Worm (Caenorhabditis elegans) whole organism, L4 larva: Measurements from ENCODE around the gene F33C8.4.
A peak's percentile ranks its signal among the peaks of the same experiment; 100 is the strongest.

Source experiments
- D1046.2 ChIP-seq: fragments of 200-800 bp; sonication (Bioruptor generic); IDR thresholded peaks from 2 replicates; pipeline ENCODE4 v1.3.6; 2022; ENCODE audit warnings: missing genetic modification characterization, missing compliant biosample characterization
- F10B5.3 ChIP-seq: sonication (generic microtip); optimal IDR thresholded peaks from 2 replicates; lab custom pipeline; 2016; ENCODE audit warnings: mild to moderate bottlenecking, missing genetic modification characterization, missing compliant biosample characterization
- F44E2.7 ChIP-seq: fragments of 200-800 bp; sonication (Bioruptor generic); IDR thresholded peaks from 2 replicates; pipeline ENCODE4 v2.1.2; 2022; ENCODE audit warnings: missing genetic modification characterization, missing compliant biosample characterization
- aha-1 ChIP-seq: fragments of 150-350 bp; peaks from one replicate; lab custom pipeline; 2014; ENCODE audit warnings: missing biosample characterization, missing genetic modification characterization
- aly-2 ChIP-seq: sonication (generic microtip); optimal IDR thresholded peaks from 2 replicates; lab custom pipeline; 2018; ENCODE audit warnings: missing biosample characterization, missing genetic modification characterization
- ceh-20 ChIP-seq: fragments of 200-800 bp; sonication (Bioruptor generic); IDR thresholded peaks from 2 replicates; pipeline ENCODE4 v1.3.6; 2022; ENCODE audit warnings: missing genetic modification reagents, missing genetic modification characterization, missing compliant biosample characterization
- ceh-44 ChIP-seq: fragments of 200-800 bp; sonication (Bioruptor generic); IDR thresholded peaks from 2 replicates; pipeline ENCODE4 v1.3.6; 2022; ENCODE audit warnings: missing genetic modification reagents, missing genetic modification characterization, missing compliant biosample characterization
- ceh-62 ChIP-seq: sonication (generic microtip); optimal IDR thresholded peaks from 2 replicates; lab custom pipeline; 2017; ENCODE audit warnings: missing biosample characterization, missing genetic modification characterization
- ceh-82 ChIP-seq: sonication (generic microtip); optimal IDR thresholded peaks from 2 replicates; lab custom pipeline; 2017; ENCODE audit warnings: missing biosample characterization, missing genetic modification characterization
- ctbp-1 ChIP-seq: fragments of 200-800 bp; sonication (Bioruptor generic); IDR thresholded peaks from 2 replicates; pipeline ENCODE4 v1.3.6; 2022; ENCODE audit warnings: missing genetic modification reagents, missing genetic modification characterization, missing compliant biosample characterization
- daf-12 ChIP-seq: fragments of 150-350 bp; optimal IDR thresholded peaks from 2 replicates; lab custom pipeline; 2014; ENCODE audit warnings: missing biosample characterization, missing genetic modification reagents, missing genetic modification characterization
- daf-16 ChIP-seq, 3 experiments: sonication (generic microtip); optimal IDR thresholded peaks; 2 replicates each; lab custom pipeline; 2016 to 2017; ENCODE audit warnings: missing genetic modification characterization in 3 of 3, missing genetic modification reagents in 3 of 3, mild to moderate bottlenecking in 2 of 3, missing compliant biosample characterization in 2 of 3, missing biosample characterization in 1 of 3, moderate library complexity in 1 of 3
- dmd-6 ChIP-seq: fragments of 200-800 bp; sonication (Bioruptor generic); IDR thresholded peaks from 2 replicates; pipeline ENCODE4 v1.3.6; 2022; ENCODE audit warnings: missing genetic modification reagents, missing genetic modification characterization, missing compliant biosample characterization
- dmd-8 ChIP-seq: fragments of 200-800 bp; sonication (Bioruptor generic); IDR thresholded peaks from 2 replicates; pipeline ENCODE4 v1.3.6; 2022; ENCODE audit warnings: missing genetic modification characterization, missing compliant biosample characterization
- dve-1 ChIP-seq: sonication (generic microtip); optimal IDR thresholded peaks from 2 replicates; lab custom pipeline; 2017; ENCODE audit warnings: antibody characterized with exemption, mild to moderate bottlenecking, missing genetic modification characterization, missing compliant biosample characterization; ENCODE audit not compliant: insufficient read depth
- hlh-30 ChIP-seq: sonication (generic microtip); optimal IDR thresholded peaks from 2 replicates; lab custom pipeline; 2017; ENCODE audit warnings: antibody characterized with exemption, mild to moderate bottlenecking, missing genetic modification characterization, missing compliant biosample characterization; ENCODE audit not compliant: insufficient read depth
- jun-1 ChIP-seq: fragments of 150-350 bp; optimal IDR thresholded peaks from 2 replicates; lab custom pipeline; 2014; ENCODE audit warnings: missing biosample characterization, missing genetic modification reagents, missing genetic modification characterization
- lim-7 ChIP-seq: fragments of 200-800 bp; sonication (Bioruptor generic); IDR thresholded peaks from 2 replicates; pipeline ENCODE4 v1.3.6; 2022; ENCODE audit warnings: missing genetic modification characterization, missing compliant biosample characterization
- lir-3 ChIP-seq: sonication (generic microtip); optimal IDR thresholded peaks from 2 replicates; lab custom pipeline; 2016; ENCODE audit warnings: mild to moderate bottlenecking, missing genetic modification characterization, missing compliant biosample characterization
- lsy-2 ChIP-seq, 2 experiments: fragments of 150-350 bp in 1 of 2; sonication (generic microtip) in 1 of 2; optimal IDR thresholded peaks; 2 replicates each; lab custom pipeline; 2014 to 2017; ENCODE audit warnings: missing biosample characterization in 2 of 2, missing genetic modification characterization in 2 of 2
- mdl-1 ChIP-seq, 2 experiments: fragments of 150-350 bp in 1 of 2; sonication (generic microtip) in 1 of 2; optimal IDR thresholded peaks; 2 replicates each; lab custom pipeline; 2014 to 2017; ENCODE audit warnings: missing biosample characterization in 2 of 2, missing genetic modification characterization in 2 of 2
- mes-2 ChIP-seq: sonication (generic microtip); optimal IDR thresholded peaks from 2 replicates; lab custom pipeline; 2016; ENCODE audit warnings: missing genotype, mild to moderate bottlenecking, missing genetic modification characterization, missing compliant biosample characterization; ENCODE audit not compliant: poor library complexity, severe bottlenecking
- nhr-111 ChIP-seq: fragments of 200-800 bp; sonication (Bioruptor generic); optimal IDR thresholded peaks from 2 replicates; lab custom pipeline; 2018; ENCODE audit warnings: mild to moderate bottlenecking, missing genetic modification characterization, missing compliant biosample characterization
- nhr-25 ChIP-seq: sonication (generic microtip); optimal IDR thresholded peaks from 2 replicates; lab custom pipeline; 2017; ENCODE audit warnings: missing genetic modification characterization, mild to moderate bottlenecking, missing compliant biosample characterization, antibody characterized with exemption, moderate library complexity, borderline replicate concordance; ENCODE audit not compliant: insufficient read depth
- nhr-28 ChIP-seq: fragments of 150-350 bp; optimal IDR thresholded peaks from 2 replicates; lab custom pipeline; 2014; ENCODE audit warnings: missing biosample characterization, missing genetic modification characterization
- nhr-6 ChIP-seq: fragments of 150-350 bp; optimal IDR thresholded peaks from 2 replicates; lab custom pipeline; 2014; ENCODE audit warnings: missing biosample characterization, missing genetic modification characterization
- pha-4 ChIP-seq, 2 experiments: fragments of 150-350 bp in 1 of 2; fragments of 200-800 bp in 1 of 2; sonication (Bioruptor generic) in 1 of 2; IDR thresholded peaks in 1 of 2; optimal IDR thresholded peaks in 1 of 2; 2 replicates each; pipeline versions ENCODE4 v1.3.6 to Lab custom; 2014 to 2022; ENCODE audit warnings: missing genetic modification characterization in 2 of 2, missing genetic modification reagents in 2 of 2, missing biosample characterization in 1 of 2, missing compliant biosample characterization in 1 of 2
- pqm-1 ChIP-seq: sonication (generic microtip); optimal IDR thresholded peaks from 2 replicates; lab custom pipeline; 2017; ENCODE audit warnings: missing biosample characterization, missing genetic modification characterization
- sdz-12 ChIP-seq: fragments of 200-800 bp; sonication (Bioruptor generic); optimal IDR thresholded peaks from 2 replicates; lab custom pipeline; 2018; ENCODE audit warnings: mild to moderate bottlenecking, missing genetic modification characterization, missing compliant biosample characterization
- skn-1 ChIP-seq: fragments of 150-350 bp; optimal IDR thresholded peaks from 2 replicates; lab custom pipeline; 2014; ENCODE audit warnings: missing biosample characterization, missing genetic modification characterization
- snpc-4 ChIP-seq: fragments of 150-350 bp; optimal IDR thresholded peaks from 2 replicates; lab custom pipeline; 2014; ENCODE audit warnings: missing biosample characterization, missing genetic modification characterization
- tag-97 ChIP-seq: fragments of 200-800 bp; sonication (Bioruptor generic); IDR thresholded peaks from 2 replicates; pipeline ENCODE4 v1.3.6; 2022; ENCODE audit warnings: missing genetic modification characterization, missing compliant biosample characterization
- unc-39 ChIP-seq: sonication (generic microtip); optimal IDR thresholded peaks from 2 replicates; lab custom pipeline; 2017; ENCODE audit warnings: missing biosample characterization, missing genetic modification characterization
- unc-62 ChIP-seq, 3 experiments: fragments of 150-350 bp in 1 of 3; sonication (generic microtip); optimal IDR thresholded peaks in 2 of 3; peaks in 1 of 3; 1 replicate in 1 of 3; 2 replicates in 2 of 3; lab custom pipeline; 2014 to 2017; ENCODE audit warnings: missing biosample characterization in 3 of 3, missing genetic modification characterization in 3 of 3, missing genetic modification reagents in 3 of 3, missing genotype in 1 of 3
- vab-7 ChIP-seq: fragments of 200-800 bp; sonication (Bioruptor generic); IDR thresholded peaks from 2 replicates; pipeline ENCODE4 v1.3.6; 2022; ENCODE audit warnings: missing genetic modification reagents, missing genetic modification characterization, missing compliant biosample characterization
- zip-2 ChIP-seq: fragments of 150-350 bp; optimal IDR thresholded peaks from 2 replicates; lab custom pipeline; 2014; ENCODE audit warnings: missing biosample characterization, missing genetic modification characterization

F33C8.4 gene

ce11 chrX:14736220-14736619, 4.1 kb downstream of the F33C8.4 start:
- TF ChIP-seq aly-2, result no peak
- peak; percentile 5 for TF ChIP-seq snpc-4 (tag; lab: Kevin White, UChicago)
- TF ChIP-seq nhr-111, result no peak
- no peak for TF ChIP-seq ctbp-1
- TF ChIP-seq nhr-28 (tag; lab: Kevin White, UChicago), result no peak
- TF ChIP-seq skn-1, result no peak
- TF ChIP-seq ceh-62, result no peak
- no peak for TF ChIP-seq vab-7 (GFP tag; lab: Robert Waterston, UW)

- TF ChIP-seq dve-1 (tag; lab: Kevin White, UChicago) (peak; percentile 6), mdl-1 (tag; optimal IDR thresholded peaks at IDR 0.05; lab: Kevin White, UChicago) (peak in 1 of 2 experiments; percentile 5), F10B5.3 (tag; lab: Kevin White, UChicago) (no peak), unc-62 (GFP tag; optimal IDR thresholded peaks at IDR 0.05 in 1 of 2; lab: Kevin White, UChicago) (peak in 1 of 2 experiments; percentile 58), unc-62 (tag; optimal IDR thresholded peaks at IDR 0.05; lab: Kevin White, UChicago) (no peak), dmd-6 (GFP tag; lab: Robert Waterston, UW) (peak; percentile 13; the same call in 1 of the 2 replicates), ceh-20 (GFP tag; lab: Robert Waterston, UW) (peak; percentile 57; the same call in 1 of the 2 replicates), sdz-12 (GFP tag; lab: Kevin White, UChicago) (no peak), ceh-44 (GFP tag; lab: Robert Waterston, UW) (no peak), pqm-1 (tag; lab: Kevin White, UChicago) (peak; percentile 24), F44E2.7 (GFP tag; lab: Robert Waterston, UW) (0 out of 2 replicates have a peak, but pooled peaks have one; percentile 14), lsy-2 (tag; optimal IDR thresholded peaks at IDR 0.05; lab: Kevin White, UChicago) (no peak), hlh-30 (peak; percentile 28)
Observed at ce11 chrX:14736955-14737621, 5.0 kb downstream of the F33C8.4 start.

ce11 chrX:14737623-14738022, 5.5 kb downstream of the F33C8.4 start:
- TF ChIP-seq nhr-25 (tag; lab: Kevin White, UChicago) (no peak), pqm-1 (tag; lab: Kevin White, UChicago) (no peak), mes-2 (no peak), D1046.2 (GFP tag; lab: Robert Waterston, UW) (no peak), unc-62 (GFP tag; optimal IDR thresholded peaks at IDR 0.05 in 1 of 2; lab: Kevin White, UChicago) (peak in 1 of 2 experiments; percentile 50), unc-62 (tag; optimal IDR thresholded peaks at IDR 0.05; lab: Kevin White, UChicago) (no peak), aha-1 (tag; lab: Kevin White, UChicago) (peak; percentile 91), jun-1 (no peak), tag-97 (GFP tag; lab: Robert Waterston, UW) (no peak), nhr-6 (tag; lab: Kevin White, UChicago) (no peak), zip-2 (tag; lab: Kevin White, UChicago) (no peak), unc-39 (tag; lab: Kevin White, UChicago) (no peak), pha-4 (GFP tag; IDR thresholded peaks at IDR 0.05; lab: Robert Waterston, UW) (no peak), pha-4 (tag; optimal IDR thresholded peaks at IDR 0.05; lab: Kevin White, UChicago) (no peak), lir-3 (tag; lab: Kevin White, UChicago) (no peak), dmd-8 (GFP tag; lab: Robert Waterston, UW) (no peak)

ce11 chrX:14739466-14739865, 7.4 kb downstream of the F33C8.4 start:
- peak; percentile 5 for TF ChIP-seq nhr-28 (tag; lab: Kevin White, UChicago)
- no peak for TF ChIP-seq ceh-82 (tag; lab: Kevin White, UChicago)
- TF ChIP-seq daf-16 (GFP tag; optimal IDR thresholded peaks at IDR 0.05; lab: Kevin White, UChicago), result no peak
- peak; percentile 35 for TF ChIP-seq daf-16 (tag; optimal IDR thresholded peaks at IDR 0.05; lab: Kevin White, UChicago)
- TF ChIP-seq lim-7 (GFP tag; lab: Robert Waterston, UW), result no peak
- no peak for TF ChIP-seq daf-12 (tag; lab: Kevin White, UChicago)
- TF ChIP-seq pqm-1 (tag; lab: Kevin White, UChicago), result peak; percentile 9
